Worm (Caenorhabditis elegans): ENCODE measurements around the gene R12B2.13.

Gene R12B2.13

DNA sequence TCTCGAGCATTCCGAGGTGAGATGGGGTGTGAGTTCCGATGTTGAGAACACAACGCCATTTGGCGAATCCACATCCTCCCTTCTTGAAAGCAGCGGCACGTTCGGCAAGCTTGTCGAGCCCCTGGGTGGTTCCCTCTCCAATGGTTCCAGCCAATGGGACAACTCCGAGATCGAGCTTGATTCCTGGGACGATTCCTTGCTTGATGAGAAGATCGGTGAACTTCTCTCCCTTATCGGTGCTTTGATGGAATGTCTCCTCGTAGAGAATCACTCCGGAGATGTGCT is 42.1 kb upstream of the R12B2.13 start:
- TF ChIP-seq mep-1 (tag; optimal IDR thresholded peaks at IDR 0.05) (no peak), R02D3.7 (tag; optimal IDR thresholded peaks at IDR 0.05) (no peak), jun-1 (tag; optimal IDR thresholded peaks at IDR 0.05) (no peak), ztf-7 (tag; optimal IDR thresholded peaks at IDR 0.05) (no peak), egl-27 (tag; optimal IDR thresholded peaks at IDR 0.05) (no peak), ztf-11 (tag; optimal IDR thresholded peaks at IDR 0.05) (no peak), set-16 (GFP tag; IDR thresholded peaks at IDR 0.05) (peak; percentile 57; the same call in 1 of the 2 replicates), lin-39 (tag; optimal IDR thresholded peaks at IDR 0.05) (no peak), madf-5 (GFP tag; IDR thresholded peaks at IDR 0.05) (0 out of 4 replicates have a peak, but pooled peaks of 1 of the 2 experiments have one; percentile 24), T20F7.1 (GFP tag; optimal IDR thresholded peaks at IDR 0.05) (no peak), ces-1 (GFP tag; optimal IDR thresholded peaks at IDR 0.05) (no peak), hif-1 (tag; optimal IDR thresholded peaks at IDR 0.05) (no peak), lin-15B (tag; optimal IDR thresholded peaks at IDR 0.05) (no peak), nhr-42 (GFP tag; IDR thresholded peaks at IDR 0.05) (no peak)

DNA sequence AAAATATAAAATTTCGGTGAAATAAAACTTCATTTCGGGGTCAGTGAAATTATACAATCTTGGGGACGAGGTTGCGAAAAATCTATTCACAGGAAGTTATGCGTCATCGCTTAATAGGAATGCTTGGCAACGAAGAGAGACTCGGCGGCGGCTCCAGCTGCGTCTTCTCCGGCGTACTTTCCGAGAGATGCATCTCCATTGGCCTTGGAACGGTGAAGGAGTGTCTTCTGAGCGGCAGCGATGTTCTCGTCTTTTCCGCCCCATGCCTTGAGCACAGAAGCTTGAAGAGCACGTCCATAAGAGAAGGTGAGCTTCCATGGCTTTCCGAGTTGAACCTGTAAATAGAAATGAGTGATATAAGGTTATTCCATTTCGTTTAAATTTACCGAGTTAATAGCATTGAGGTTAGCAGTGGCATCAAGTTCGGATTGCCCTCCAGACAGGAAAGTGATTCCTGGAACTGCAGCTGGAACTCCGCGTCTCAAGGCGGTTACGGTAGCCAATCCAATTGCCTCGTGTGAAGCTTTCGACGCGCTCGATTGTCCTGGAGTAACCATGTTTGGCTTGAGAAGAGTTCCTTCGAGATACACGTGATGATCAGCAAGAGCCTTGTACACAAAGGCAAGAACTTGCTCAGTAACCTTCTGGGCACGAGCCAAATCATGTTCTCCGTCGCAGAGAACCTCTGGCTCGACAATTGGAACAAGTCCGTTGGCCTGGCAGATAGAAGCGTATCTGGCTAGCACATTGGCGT is 41.6 kb upstream of the R12B2.13 start:
- TF ChIP-seq skn-1 (tag; optimal IDR thresholded peaks at IDR 0.05) (peak; percentile 22), T20F7.1 (GFP tag; optimal IDR thresholded peaks at IDR 0.05) (peak; percentile 12), php-3 (GFP tag; IDR thresholded peaks at IDR 0.05) (0 out of 2 replicates have a peak, but pooled peaks have one; percentile 8), nhr-11 (tag; optimal IDR thresholded peaks at IDR 0.05) (no peak), nhr-42 (GFP tag; IDR thresholded peaks at IDR 0.05) (0 out of 2 replicates have a peak, but pooled peaks have one; percentile 5), set-16 (GFP tag; IDR thresholded peaks at IDR 0.05) (peak; percentile 67), unc-130 (GFP tag; optimal IDR thresholded peaks at IDR 0.05) (no peak), D1046.2 (GFP tag; IDR thresholded peaks at IDR 0.05) (0 out of 2 replicates have a peak, but pooled peaks have one; percentile 47), aha-1 (tag) (peak; percentile 94)

DNA sequence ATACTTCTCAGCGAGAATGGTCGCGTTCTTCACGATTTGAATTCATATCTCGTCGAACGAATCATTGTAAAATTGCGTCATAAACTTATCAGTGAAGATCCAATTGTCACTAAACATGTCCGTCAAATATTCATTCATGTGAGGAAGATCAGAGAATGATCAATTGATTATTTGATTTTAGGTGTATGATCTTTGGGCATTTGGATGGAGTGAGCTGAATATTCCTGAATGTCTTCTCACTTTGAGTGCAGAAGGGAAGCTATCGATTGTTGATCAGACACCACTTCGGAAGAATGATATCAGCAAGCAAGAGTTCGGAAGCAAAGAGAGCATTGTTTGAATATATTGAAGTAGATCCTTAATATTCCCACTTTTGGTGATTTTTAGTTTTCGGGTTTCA is 41.0 kb upstream of the R12B2.13 start:
- no peak for TF ChIP-seq vab-7 (GFP tag; IDR thresholded peaks at IDR 0.05)
- TF ChIP-seq unc-39 (tag; optimal IDR thresholded peaks at IDR 0.05): no peak
- no peak for TF ChIP-seq php-3 (GFP tag; IDR thresholded peaks at IDR 0.05)
- no peak for TF ChIP-seq jun-1 (tag; optimal IDR thresholded peaks at IDR 0.05)
- peak; percentile 58 for TF ChIP-seq dmd-6 (GFP tag; IDR thresholded peaks at IDR 0.05)
- TF ChIP-seq lin-15B (tag; optimal IDR thresholded peaks at IDR 0.05): no peak
- TF ChIP-seq nhr-28 (tag; optimal IDR thresholded peaks at IDR 0.05): no peak
- no peak for TF ChIP-seq egl-27 (tag; optimal IDR thresholded peaks at IDR 0.05)
- TF ChIP-seq mep-1 (tag; optimal IDR thresholded peaks at IDR 0.05): peak; percentile 80
- TF ChIP-seq ceh-32 (tag; optimal IDR thresholded peaks at IDR 0.05; ENCODE audit: poor library complexity): no peak
- TF ChIP-seq dmd-8 (GFP tag; IDR thresholded peaks at IDR 0.05): no peak
- no peak for TF ChIP-seq nhr-6 (tag; optimal IDR thresholded peaks at IDR 0.05)
- TF ChIP-seq lin-1 (GFP tag; IDR thresholded peaks at IDR 0.05): no peak
- TF ChIP-seq nhr-102 (tag; optimal IDR thresholded peaks at IDR 0.05): peak; percentile 51
- peak; percentile 61 for TF ChIP-seq nhr-77 (tag; optimal IDR thresholded peaks at IDR 0.05)
- no peak for TF ChIP-seq ceh-28 (tag; optimal IDR thresholded peaks at IDR 0.05)
- TF ChIP-seq unc-130 (GFP tag; optimal IDR thresholded peaks at IDR 0.05): no peak
- no peak for TF ChIP-seq snpc-1.2 (GFP tag; IDR thresholded peaks at IDR 0.05)
- TF ChIP-seq duxl-1 (tag; optimal IDR thresholded peaks at IDR 0.05; ENCODE audit: poor library complexity): no peak
- no peak for TF ChIP-seq zag-1 (tag; optimal IDR thresholded peaks at IDR 0.05)
- no peak for TF ChIP-seq nhr-11 (tag; optimal IDR thresholded peaks at IDR 0.05)
- TF ChIP-seq ces-1 (GFP tag; optimal IDR thresholded peaks at IDR 0.05): no peak
- no peak for TF ChIP-seq hmg-1.1 (GFP tag; IDR thresholded peaks at IDR 0.05)
- TF ChIP-seq aly-2 (tag; optimal IDR thresholded peaks at IDR 0.05): no peak
- no peak for TF ChIP-seq daf-16 (GFP tag; optimal IDR thresholded peaks at IDR 0.05)
- peak; percentile 58 for TF ChIP-seq daf-16 (tag; optimal IDR thresholded peaks at IDR 0.05)
- TF ChIP-seq ceh-44 (GFP tag; IDR thresholded peaks at IDR 0.05): no peak
- no peak for TF ChIP-seq lin-29 (GFP tag; IDR thresholded peaks at IDR 0.05)
- TF ChIP-seq lin-13 (GFP tag; optimal IDR thresholded peaks at IDR 0.05): peak; percentile 40
- peak; percentile 37 for TF ChIP-seq Y5F2A.4 (GFP tag; optimal IDR thresholded peaks at IDR 0.05)
- TF ChIP-seq mes-2 (tag; optimal IDR thresholded peaks at IDR 0.05; ENCODE audit: poor library complexity, severe bottlenecking): peak; percentile 42
- TF ChIP-seq madf-5 (GFP tag; IDR thresholded peaks at IDR 0.05): no peak
- peak; percentile 22 for TF ChIP-seq spr-1 (tag; optimal IDR thresholded peaks at IDR 0.05)
- TF ChIP-seq daf-8 (GFP tag; IDR thresholded peaks at IDR 0.05): no peak
- no peak for TF ChIP-seq zip-11 (GFP tag; IDR thresholded peaks at IDR 0.05)
- no peak for TF ChIP-seq lin-39 (tag; optimal IDR thresholded peaks at IDR 0.05)
- no peak for TF ChIP-seq F44E2.7 (GFP tag; IDR thresholded peaks at IDR 0.05)
